Worm (Caenorhabditis elegans) whole organism, midembryonic: ENCODE data around the gene F09F9.3.

ENCODE experiments used
- cog-1 ChIP-seq: sonication (generic microtip); optimal IDR thresholded peaks from 2 replicates; lab custom pipeline; 2016; ENCODE audit warnings: missing genetic modification characterization, missing compliant biosample characterization
- klf-2 ChIP-seq: fragments of 200-800 bp; sonication (Bioruptor generic); conservative IDR thresholded peaks from 2 replicates; pipeline ENCODE4 v1.3.6; 2022; ENCODE audit warnings: missing genetic modification reagents, missing genetic modification characterization, missing compliant biosample characterization
- med-1 ChIP-seq: sonication (generic microtip); optimal IDR thresholded peaks from 2 replicates; lab custom pipeline; 2017; ENCODE audit warnings: missing genetic modification characterization, mild to moderate bottlenecking, missing compliant biosample characterization, antibody characterized with exemption, missing genetic modification reagents; ENCODE audit not compliant: insufficient read depth
- ztf-23 ChIP-seq: fragments of 200-800 bp; sonication (Bioruptor generic); IDR thresholded peaks from 2 replicates; pipeline ENCODE4 v1.3.6; 2022; ENCODE audit warnings: missing genetic modification reagents, missing genetic modification characterization, missing compliant biosample characterization
- ztf-29 ChIP-seq: fragments of 200-800 bp; sonication (Bioruptor generic); IDR thresholded peaks from 2 replicates; pipeline ENCODE4 v1.3.6; 2022; ENCODE audit warnings: missing genetic modification reagents, missing genetic modification characterization, missing compliant biosample characterization

DNA sequence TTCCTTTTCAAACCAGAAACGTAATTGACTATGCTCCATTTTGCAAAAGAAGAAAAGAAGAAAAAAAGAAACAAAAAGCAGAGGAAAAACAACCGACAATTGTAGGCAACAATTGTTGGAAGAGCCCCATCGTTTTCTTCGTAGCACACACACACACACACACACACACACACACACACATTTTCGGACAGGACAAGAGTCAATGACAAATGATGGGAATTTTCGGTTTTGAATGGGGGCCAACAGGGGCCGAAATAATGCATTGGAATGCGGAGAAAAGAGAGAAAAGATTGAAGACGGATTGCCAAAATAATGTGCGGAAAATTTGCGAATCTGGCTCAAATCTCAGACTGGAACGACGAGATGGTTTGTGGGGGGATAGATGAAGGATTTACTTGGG is 33.9 kb upstream of the F09F9.3 start:
- TF ChIP-seq ztf-23 (GFP tag; lab: Robert Waterston, UW) (no peak), klf-2 (GFP tag; lab: Robert Waterston, UW) (no peak), cog-1 (no peak), med-1 (GFP tag; lab: Kevin White, UChicago) (no peak), ztf-29 (GFP tag; lab: Robert Waterston, UW) (no peak)
